Fruit fly (Drosophila melanogaster): Measurements from ENCODE around the gene skd.

DNA sequence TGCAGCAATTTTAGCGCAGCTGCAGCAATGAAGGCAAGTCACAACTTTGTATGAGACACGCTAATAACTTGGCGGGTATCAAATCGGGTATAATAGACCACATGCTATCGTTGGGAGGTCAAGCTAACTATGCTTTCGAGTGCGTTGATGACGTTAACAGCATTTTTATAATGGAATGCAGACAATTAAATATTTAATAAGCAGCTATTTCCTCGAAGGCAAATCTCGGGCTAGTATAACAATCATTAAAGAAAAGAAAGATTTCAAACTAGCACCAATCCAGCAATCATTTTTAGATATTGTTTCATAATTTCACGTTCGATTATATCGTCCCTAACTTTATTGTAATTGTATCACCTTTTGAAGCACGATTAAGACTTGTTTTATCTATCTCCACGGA lies 46.7 kb downstream of the skd start:
- no peak for TF ChIP-seq Hnf4 (GFP tag; optimal IDR thresholded peaks at IDR 0.05)
- no peak for TF ChIP-seq dsf (GFP tag; optimal IDR thresholded peaks at IDR 0.05; ENCODE audit: borderline replicate concordance)
- no peak for TF ChIP-seq Myc (optimal IDR thresholded peaks at IDR 0.05)
- TF ChIP-seq pan (optimal IDR thresholded peaks at IDR 0.05): no peak
